Worm (Caenorhabditis elegans) whole organism, early embryonic: ENCODE results near the gene T08D10.3.

ENCODE experiments used
- B0310.2 ChIP-seq: sonication (generic microtip); optimal IDR thresholded peaks from 2 replicates; lab custom pipeline; 2016; ENCODE audit warnings: mild to moderate bottlenecking, missing genetic modification characterization, missing compliant biosample characterization
- F13C5.2 ChIP-seq: sonication (generic microtip); optimal IDR thresholded peaks from 2 replicates; lab custom pipeline; 2017; ENCODE audit warnings: mild to moderate bottlenecking, missing genetic modification characterization, inconsistent platforms, missing compliant biosample characterization
- aly-1 ChIP-seq: sonication (generic microtip); optimal IDR thresholded peaks from 2 replicates; lab custom pipeline; 2016; ENCODE audit warnings: missing genetic modification characterization, missing compliant biosample characterization
- ama-1 ChIP-seq: fragments of 150-350 bp; optimal IDR thresholded peaks from 2 replicates; lab custom pipeline; 2014
- ceh-36 ChIP-seq: sonication (generic microtip); optimal IDR thresholded peaks from 2 replicates; lab custom pipeline; 2016; ENCODE audit warnings: missing genetic modification characterization, inconsistent platforms, missing compliant biosample characterization
- scrt-1 ChIP-seq: fragments of 200-800 bp; sonication (Bioruptor generic); IDR thresholded peaks from 2 replicates; pipeline ENCODE4 v1.3.6; 2022; ENCODE audit warnings: missing genetic modification characterization, missing compliant biosample characterization
- tbx-37 ChIP-seq: fragments of 200-800 bp; sonication (Bioruptor generic); conservative IDR thresholded peaks from 2 replicates; pipeline ENCODE4 v1.3.6; 2022; ENCODE audit warnings: missing genetic modification reagents, missing genetic modification characterization, missing compliant biosample characterization

DNA sequence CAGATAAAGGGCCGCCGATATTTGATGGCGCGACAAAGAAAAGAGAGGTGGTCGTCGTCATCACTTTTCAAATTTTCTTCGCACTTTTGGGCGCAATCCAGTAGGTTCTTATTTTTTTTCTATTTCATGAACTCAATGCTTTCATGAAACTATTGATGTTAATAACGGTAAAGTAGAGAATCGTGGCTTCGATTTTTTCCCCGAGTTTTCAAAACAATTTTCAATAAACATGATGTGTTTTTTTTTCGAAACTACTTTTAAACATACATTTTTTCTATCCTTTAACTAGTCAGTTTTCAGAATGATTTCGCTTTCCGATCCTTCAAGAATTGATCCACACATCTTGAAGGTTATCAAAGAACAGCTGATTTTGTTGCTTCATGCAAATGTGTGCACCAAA lies 30.7 kb downstream of the T08D10.3 start, which contains the start of gene C49F5.5:
- TF ChIP-seq aly-1 (tag; lab: Kevin White, UChicago), result no peak
- TF ChIP-seq scrt-1, result no peak
- no peak for TF ChIP-seq ama-1 (lab: Kevin White, UChicago)
- TF ChIP-seq tbx-37, result no peak
- TF ChIP-seq B0310.2 (tag; lab: Kevin White, UChicago), result no peak
- TF ChIP-seq ceh-36 (tag; lab: Kevin White, UChicago), result no peak
- TF ChIP-seq F13C5.2 (tag; lab: Kevin White, UChicago), result no peak
